Worm (Caenorhabditis elegans): ENCODE measurements around the gene C35A5.8.

DNA sequence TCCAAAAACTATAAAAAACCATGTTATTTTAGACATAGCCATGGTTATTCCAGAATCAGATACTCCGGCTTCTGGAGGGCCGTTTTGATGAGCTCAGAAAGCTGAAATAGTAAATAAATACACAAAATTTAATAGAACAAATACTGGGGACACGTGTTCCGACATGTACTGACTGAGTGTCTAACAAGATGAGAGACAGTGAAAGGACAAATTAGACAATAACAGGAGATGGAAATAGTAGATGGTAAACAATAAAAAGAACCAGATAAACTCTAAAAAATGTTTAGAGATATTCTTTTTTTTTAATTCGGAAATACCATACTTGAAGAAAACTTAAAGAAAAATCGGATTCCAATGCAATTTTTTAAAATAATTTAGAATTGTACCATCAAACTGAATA, 41.1 kb downstream of the C35A5.8 start, which contains the start of gene Y32F6B.1:
- TF ChIP-seq ceh-8 (GFP tag; optimal IDR thresholded peaks at IDR 0.05) (no peak), nhr-28 (tag; optimal IDR thresholded peaks at IDR 0.05) (no peak), unc-130 (tag; optimal IDR thresholded peaks at IDR 0.05) (no peak), nhr-76 (tag; optimal IDR thresholded peaks at IDR 0.05) (no peak), nhr-90 (tag; optimal IDR thresholded peaks at IDR 0.05; ENCODE audit: poor library complexity) (no peak), nhr-11 (tag; optimal IDR thresholded peaks at IDR 0.05) (no peak), vab-15 (tag; optimal IDR thresholded peaks at IDR 0.05) (no peak), dpl-1 (GFP tag; optimal IDR thresholded peaks at IDR 0.05) (no peak)

Measured in whole organism, L1 larva.